Fruit fly (Drosophila melanogaster): Measurements from ENCODE around the gene Fuca.

Fuca gene

DNA sequence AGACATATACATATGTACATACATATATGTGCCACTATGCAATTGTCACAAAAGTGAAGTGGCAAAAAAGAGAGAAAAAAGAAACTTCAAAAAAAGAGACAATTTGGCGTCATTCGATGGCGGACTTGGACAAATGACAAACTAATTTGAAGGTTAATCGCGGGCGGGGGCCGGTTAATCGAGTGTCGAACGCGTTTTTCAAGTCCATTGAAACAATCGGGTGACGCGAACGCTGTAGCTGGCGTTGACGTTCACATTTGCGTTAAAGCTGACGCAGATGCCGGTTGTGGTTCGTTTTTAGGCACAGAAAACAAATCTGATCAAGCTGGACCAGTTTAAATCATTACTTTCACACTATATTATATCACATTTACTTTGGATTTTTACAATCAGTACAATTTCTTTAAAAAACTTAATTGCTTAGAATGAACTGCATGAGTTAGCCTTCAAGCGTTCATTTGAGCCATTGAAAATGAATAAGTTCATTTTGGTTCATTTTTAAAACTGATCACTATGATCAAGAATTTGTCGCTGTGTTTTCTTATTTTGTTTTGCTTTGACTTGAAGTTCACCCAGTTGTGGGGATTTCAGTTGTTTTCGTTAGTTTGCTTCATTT lies 11.3 kb upstream of the Fuca start (continued):
- TF ChIP-seq CkIIα-i1 (GFP tag; IDR thresholded peaks at IDR 0.05) (no peak), Pdp1 (GFP tag; optimal IDR thresholded peaks at IDR 0.05) (peak; percentile 29 to 48)

DNA sequence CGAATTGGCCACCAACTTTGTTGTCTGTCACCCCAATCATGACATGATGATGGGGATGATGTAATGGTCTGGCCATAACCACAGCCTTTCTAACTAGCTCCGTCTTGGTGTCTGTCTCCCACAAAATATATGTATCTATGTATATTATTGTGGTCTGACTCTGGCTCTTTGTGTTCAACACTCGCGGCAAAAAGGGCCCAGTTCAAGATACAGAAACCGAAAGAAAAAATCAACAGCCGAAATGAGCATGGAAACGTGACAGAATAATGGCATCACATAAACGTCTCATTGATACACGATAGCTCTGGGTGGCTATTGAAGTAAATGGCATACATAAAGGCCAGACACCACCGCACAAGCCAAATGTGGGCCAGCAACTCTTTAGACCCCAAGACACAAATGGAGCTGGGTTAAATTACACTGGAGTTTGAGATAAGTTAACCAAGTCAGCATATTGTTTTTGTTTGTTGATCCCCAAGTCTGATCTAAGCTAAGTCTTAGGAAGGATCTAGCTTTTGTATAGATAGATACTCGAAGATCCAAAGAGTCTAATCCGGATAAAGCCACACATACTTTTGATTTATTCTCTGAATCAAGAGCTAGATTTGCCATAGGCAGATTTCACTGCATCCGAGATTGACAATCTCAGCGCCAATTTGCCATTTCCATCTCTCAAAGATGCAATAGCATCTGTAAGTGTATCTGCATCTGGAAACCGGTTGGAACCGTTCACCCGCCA lies 9.7 kb upstream of the Fuca start:
- TF ChIP-seq Ssrp (tag; optimal IDR thresholded peaks at IDR 0.05) (no peak), CG14860 (GFP tag; IDR thresholded peaks at IDR 0.05; ENCODE audit: partially characterized antibody) (no peak), CG16815 (GFP tag; optimal IDR thresholded peaks at IDR 0.05) (no peak), CG15269 (tag; optimal IDR thresholded peaks at IDR 0.05) (peak; percentile 0), B-H2 (GFP tag; optimal IDR thresholded peaks at IDR 0.05) (peak; percentile 44), Drgx (GFP tag; IDR thresholded peaks at IDR 0.05) (peak; percentile 34; the same call in 1 of the 2 replicates), ftz-f1 (GFP tag; optimal IDR thresholded peaks at IDR 0.05) (no peak), CG8924 (tag; optimal IDR thresholded peaks at IDR 0.05) (no peak), BtbVII (GFP tag; optimal IDR thresholded peaks at IDR 0.05) (no peak), CG32772 (GFP tag; IDR thresholded peaks at IDR 0.05) (no peak), Bteb2 (GFP tag; optimal IDR thresholded peaks at IDR 0.05) (no peak), Med (GFP tag) (peak; percentile 72), abd-A (tag; optimal IDR thresholded peaks at IDR 0.05) (peak; percentile 62), CG13894 (tag; optimal IDR thresholded peaks at IDR 0.05) (peak; percentile 83), grau (tag; optimal IDR thresholded peaks at IDR 0.05) (no peak), Dip2 (GFP tag; IDR thresholded peaks at IDR 0.05) (no peak), cwo (GFP tag; optimal IDR thresholded peaks at IDR 0.05) (peak; percentile 12), Doc3 (GFP tag; IDR thresholded peaks at IDR 0.05; ENCODE audit: partially characterized antibody) (no peak), Dfd (GFP tag; optimal IDR thresholded peaks at IDR 0.05) (no peak), ci (GFP tag; IDR thresholded peaks at IDR 0.05) (0 out of 3 replicates have a peak, but pooled peaks have one; percentile 16), wor (GFP tag; IDR thresholded peaks at IDR 0.05) (no peak), disco-r (GFP tag; optimal IDR thresholded peaks at IDR 0.05) (no peak), Pdp1 (GFP tag; optimal IDR thresholded peaks at IDR 0.05) (peak in 1 of 2 experiments; percentile 55), CG7963 (GFP tag; IDR thresholded peaks at IDR 0.05; ENCODE audit: partially characterized antibody) (no peak), inv (GFP tag; IDR thresholded peaks at IDR 0.05; ENCODE audit: partially characterized antibody) (no peak), sim (GFP tag; IDR thresholded peaks at IDR 0.05) (no peak), ham (GFP tag; IDR thresholded peaks at IDR 0.05) (no peak), onecut (GFP tag; IDR thresholded peaks at IDR 0.05) (no peak), Hmr (GFP tag; optimal IDR thresholded peaks at IDR 0.05) (no peak), lola (GFP tag; optimal IDR thresholded peaks at IDR 0.05) (peak in 1 of 3 experiments; percentile 38), CG12769 (tag; optimal IDR thresholded peaks at IDR 0.05) (peak; percentile 6), CG6689 (GFP tag; IDR thresholded peaks at IDR 0.05) (no peak), NC2α (GFP tag; optimal IDR thresholded peaks at IDR 0.05) (no peak), slbo (GFP tag; IDR thresholded peaks at IDR 0.05) (no peak), bowl (GFP tag; IDR thresholded peaks at IDR 0.05) (no peak), slou (GFP tag; optimal IDR thresholded peaks at IDR 0.05) (no peak), lab (GFP tag; optimal IDR thresholded peaks at IDR 0.05) (no peak), Rfx (GFP tag; IDR thresholded peaks at IDR 0.05) (no peak), H2.0 (GFP tag; IDR thresholded peaks at IDR 0.05) (no peak), pan (optimal IDR thresholded peaks at IDR 0.05) (no peak), pan (GFP tag; optimal IDR thresholded peaks at IDR 0.05 in 1 of 2, IDR thresholded peaks at IDR 0.05 in 1 of 2) (no peak), CG18764 (GFP tag; optimal IDR thresholded peaks at IDR 0.05) (no peak), Lpt (GFP tag; optimal IDR thresholded peaks at IDR 0.05) (no peak), CG16863 (GFP tag; optimal IDR thresholded peaks at IDR 0.05) (no peak), schlank (tag; optimal IDR thresholded peaks at IDR 0.05) (no peak), Ets65A (GFP tag) (peak; percentile 84)
